Fruit fly (Drosophila melanogaster) whole organism, embryonic: ENCODE data around the gene Map205.

ENCODE experiments used
- Atf3 ChIP-seq: fragments of 200-800 bp; sonication (Bioruptor generic); optimal IDR thresholded peaks from 3 replicates; lab custom pipeline; 2016; ENCODE audit warnings: missing biosample characterization, missing genetic modification characterization
- Atf6 ChIP-seq: fragments of 200-800 bp; sonication (Bioruptor generic); IDR thresholded peaks from 2 replicates; pipeline ENCODE4 v1.3.6; 2022; ENCODE audit warnings: missing biosample characterization, missing genetic modification characterization
- CG1024 ChIP-seq: fragments of 200-800 bp; sonication (Bioruptor generic); IDR thresholded peaks from 2 replicates; pipeline ENCODE4 v1.3.6; 2022; ENCODE audit warnings: missing biosample characterization, missing genetic modification characterization
- CG11560 ChIP-seq: fragments of 200-800 bp; sonication (Bioruptor generic); IDR thresholded peaks from 3 replicates; pipeline ENCODE4 v1.3.6; 2022; ENCODE audit warnings: missing biosample characterization, missing genetic modification characterization
- CG11695 ChIP-seq: fragments of 200-800 bp; sonication (Bioruptor generic); IDR thresholded peaks from 3 replicates; pipeline ENCODE4 v1.3.6; 2022; ENCODE audit warnings: missing biosample characterization, missing genetic modification characterization
- CG14050 ChIP-seq: fragments of 200-800 bp; sonication (Bioruptor generic); IDR thresholded peaks from 3 replicates; pipeline ENCODE4 v1.3.6; 2022; ENCODE audit warnings: missing biosample characterization, missing genetic modification characterization
- CG14965 ChIP-seq: fragments of 200-800 bp; sonication (Bioruptor generic); optimal IDR thresholded peaks from 2 replicates; lab custom pipeline; 2016; ENCODE audit warnings: missing biosample characterization, missing genetic modification characterization, borderline replicate concordance
- CG1647 ChIP-seq: fragments of 200-800 bp; sonication (Bioruptor generic); optimal IDR thresholded peaks from 3 replicates; lab custom pipeline; 2016; ENCODE audit warnings: missing biosample characterization, missing genetic modification characterization
- CG17385 ChIP-seq: fragments of 200-800 bp; sonication (Bioruptor generic); optimal IDR thresholded peaks from 3 replicates; lab custom pipeline; 2018; ENCODE audit warnings: missing biosample characterization, mild to moderate bottlenecking, missing genetic modification characterization
- CG1792 ChIP-seq: fragments of 200-800 bp; sonication (Bioruptor generic); optimal IDR thresholded peaks from 2 replicates; lab custom pipeline; 2016; ENCODE audit warnings: missing biosample characterization, missing genetic modification characterization
- CG33213 ChIP-seq: fragments of 200-800 bp; sonication (Bioruptor generic); optimal IDR thresholded peaks from 3 replicates; lab custom pipeline; 2016; ENCODE audit warnings: missing biosample characterization, missing genetic modification characterization
- CG34224 ChIP-seq: fragments of 200-800 bp; sonication (Bioruptor generic); IDR thresholded peaks from 3 replicates; pipeline ENCODE4 v1.3.6; 2022; ENCODE audit warnings: missing biosample characterization, missing genetic modification characterization; ENCODE audit not compliant: partially characterized antibody
- CG8765 ChIP-seq: fragments of 200-800 bp; sonication (Bioruptor generic); IDR thresholded peaks from 2 replicates; pipeline ENCODE4 v1.3.6; 2022; ENCODE audit warnings: missing biosample characterization, missing genetic modification characterization
- CG9609 ChIP-seq: fragments of 200-800 bp; sonication (Bioruptor generic); optimal IDR thresholded peaks from 3 replicates; lab custom pipeline; 2016; ENCODE audit warnings: missing biosample characterization, missing genetic modification characterization
- CG9797 ChIP-seq: fragments of 200-800 bp; sonication (Bioruptor generic); optimal IDR thresholded peaks from 3 replicates; lab custom pipeline; 2018; ENCODE audit warnings: missing biosample characterization, mild to moderate bottlenecking, missing genetic modification characterization
- CTCF ChIP-seq: fragments of 200-800 bp; sonication (Bioruptor generic); optimal IDR thresholded peaks from 2 replicates; lab custom pipeline; 2017; ENCODE audit warnings: missing biosample characterization, mild to moderate bottlenecking, missing genetic modification characterization, moderate library complexity
- Doc2 ChIP-seq: fragments of 200-800 bp; sonication (Bioruptor generic); IDR thresholded peaks from 2 replicates; pipeline ENCODE4 v1.3.6; 2022; ENCODE audit warnings: missing biosample characterization, missing genetic modification characterization
- E2f2 ChIP-seq: fragments of 200-800 bp; sonication (Bioruptor generic); IDR thresholded peaks from 2 replicates; pipeline ENCODE4 v1.3.6; 2022; ENCODE audit warnings: missing biosample characterization, missing genetic modification characterization
- HLH54F ChIP-seq: fragments of 200-800 bp; sonication (Bioruptor generic); optimal IDR thresholded peaks from 3 replicates; lab custom pipeline; 2016; ENCODE audit warnings: missing biosample characterization, missing genetic modification characterization
- Hey ChIP-seq: fragments of 200-800 bp; sonication (Bioruptor generic); optimal IDR thresholded peaks from 3 replicates; lab custom pipeline; 2018; ENCODE audit warnings: missing biosample characterization, mild to moderate bottlenecking, missing genetic modification characterization
- HmgD ChIP-seq: fragments of 200-800 bp; sonication (Bioruptor generic); optimal IDR thresholded peaks from 3 replicates; lab custom pipeline; 2016; ENCODE audit warnings: missing biosample characterization, missing genetic modification characterization
- Hmx ChIP-seq: fragments of 200-800 bp; sonication (Bioruptor generic); optimal IDR thresholded peaks from 2 replicates; lab custom pipeline; 2016; ENCODE audit warnings: missing biosample characterization, missing genetic modification characterization
- Kr ChIP-seq: fragments of 200-800 bp; sonication (Bioruptor generic); optimal IDR thresholded peaks from 2 replicates; lab custom pipeline; 2017; ENCODE audit warnings: missing biosample characterization, mild to moderate bottlenecking, missing genetic modification characterization
- Lpt ChIP-seq: fragments of >200 bp; optimal IDR thresholded peaks from 2 replicates; lab custom pipeline; 2018; ENCODE audit warnings: missing biosample characterization, missing genetic modification characterization
- NC2α ChIP-seq: fragments of 200-800 bp; sonication (Bioruptor generic); optimal IDR thresholded peaks from 2 replicates; lab custom pipeline; 2016; ENCODE audit warnings: missing biosample characterization, missing genetic modification characterization
- Optix ChIP-seq: fragments of 200-800 bp; sonication (Bioruptor generic); IDR thresholded peaks from 3 replicates; pipeline ENCODE4 v1.3.6; 2022; ENCODE audit warnings: missing biosample characterization, missing genetic modification characterization
- Ssrp ChIP-seq: fragments of 200-800 bp; sonication (Bioruptor generic); optimal IDR thresholded peaks from 2 replicates; lab custom pipeline; 2018; ENCODE audit warnings: missing biosample characterization, mild to moderate bottlenecking, missing genetic modification characterization, moderate library complexity
- Vsx1 ChIP-seq: fragments of 200-800 bp; sonication (Bioruptor generic); optimal IDR thresholded peaks from 2 replicates; lab custom pipeline; 2017; ENCODE audit warnings: missing biosample characterization, mild to moderate bottlenecking, missing genetic modification characterization, missing genetic modification reagents
- YL-1 ChIP-seq: fragments of 200-800 bp; sonication (Bioruptor generic); optimal IDR thresholded peaks from 3 replicates; lab custom pipeline; 2017; ENCODE audit warnings: missing biosample characterization, mild to moderate bottlenecking, missing genetic modification characterization
- amos ChIP-seq: fragments of 200-800 bp; sonication (Bioruptor generic); IDR thresholded peaks from 2 replicates; pipeline ENCODE4 v1.3.6; 2022; ENCODE audit warnings: missing biosample characterization, missing genetic modification characterization; ENCODE audit not compliant: partially characterized antibody
- ase ChIP-seq: fragments of 200-800 bp; sonication (Bioruptor generic); IDR thresholded peaks from 3 replicates; pipeline ENCODE4 v1.3.6; 2022; ENCODE audit warnings: missing biosample characterization, missing genetic modification characterization
- ash1 ChIP-seq: fragments of 200-800 bp; sonication (Bioruptor generic); optimal IDR thresholded peaks from 2 replicates; lab custom pipeline; 2018; ENCODE audit warnings: missing biosample characterization, mild to moderate bottlenecking, missing genetic modification characterization
- br ChIP-seq: fragments of >200 bp; optimal IDR thresholded peaks from 2 replicates; lab custom pipeline; 2017
- bsh ChIP-seq, 2 experiments: fragments of 200-800 bp; sonication (Bioruptor generic); optimal IDR thresholded peaks; 2 replicates each; lab custom pipeline; 2017 to 2018; ENCODE audit warnings: mild to moderate bottlenecking in 2 of 2, missing biosample characterization in 2 of 2, missing genetic modification characterization in 2 of 2, moderate library complexity in 1 of 2
- chn ChIP-seq: fragments of 200-800 bp; sonication (Bioruptor generic); optimal IDR thresholded peaks from 2 replicates; lab custom pipeline; 2016; ENCODE audit warnings: missing biosample characterization, missing genetic modification characterization
- crc ChIP-seq: fragments of 200-800 bp; sonication (Bioruptor generic); optimal IDR thresholded peaks from 2 replicates; lab custom pipeline; 2016; ENCODE audit warnings: missing biosample characterization, missing genetic modification characterization
- crol ChIP-seq: fragments of 200-800 bp; sonication (Bioruptor generic); IDR thresholded peaks from 2 replicates; pipeline ENCODE4 v1.3.6; 2022; ENCODE audit warnings: missing biosample characterization, missing genetic modification characterization
- grn ChIP-seq: fragments of 200-800 bp; sonication (Bioruptor generic); optimal IDR thresholded peaks from 3 replicates; lab custom pipeline; 2017; ENCODE audit warnings: missing biosample characterization, missing genetic modification characterization
- hbn ChIP-seq: fragments of 200-800 bp; sonication (Bioruptor generic); IDR thresholded peaks from 2 replicates; pipeline ENCODE4 v1.3.6; 2022; ENCODE audit warnings: missing biosample characterization, missing genetic modification characterization; ENCODE audit not compliant: partially characterized antibody
- inv ChIP-seq: fragments of 200-800 bp; sonication (Bioruptor generic); IDR thresholded peaks from 2 replicates; pipeline ENCODE4 v1.3.6; 2022; ENCODE audit warnings: missing biosample characterization, missing genetic modification characterization; ENCODE audit not compliant: partially characterized antibody
- jing ChIP-seq: fragments of 200-800 bp; sonication (Bioruptor generic); optimal IDR thresholded peaks from 2 replicates; lab custom pipeline; 2018; ENCODE audit warnings: missing biosample characterization, mild to moderate bottlenecking, missing genetic modification characterization
- lilli ChIP-seq: fragments of 200-800 bp; sonication (Bioruptor generic); optimal IDR thresholded peaks from 3 replicates; lab custom pipeline; 2016; ENCODE audit warnings: missing biosample characterization, missing genetic modification characterization
- nom ChIP-seq: fragments of 200-800 bp; sonication (Bioruptor generic); optimal IDR thresholded peaks from 2 replicates; lab custom pipeline; 2017; ENCODE audit warnings: missing biosample characterization, missing genetic modification characterization, mild to moderate bottlenecking, moderate library complexity, missing genetic modification reagents
- ranshi ChIP-seq: fragments of 200-800 bp; sonication (Bioruptor generic); IDR thresholded peaks from 2 replicates; pipeline ENCODE4 v1.3.6; 2022; ENCODE audit warnings: missing biosample characterization, missing genetic modification characterization
- row ChIP-seq: fragments of 200-800 bp; sonication (Bioruptor generic); IDR thresholded peaks from 3 replicates; pipeline ENCODE4 v1.3.6; 2022; ENCODE audit warnings: missing biosample characterization, missing genetic modification characterization
- run ChIP-seq: fragments of 200-800 bp; sonication (Bioruptor generic); optimal IDR thresholded peaks from 3 replicates; lab custom pipeline; 2018; ENCODE audit warnings: missing biosample characterization, mild to moderate bottlenecking, missing genetic modification characterization
- sisA ChIP-seq: fragments of 200-800 bp; sonication (Bioruptor generic); IDR thresholded peaks from 2 replicates; pipeline ENCODE4 v1.3.6; 2022; ENCODE audit warnings: missing biosample characterization, missing genetic modification characterization
- stc ChIP-seq: fragments of 200-800 bp; sonication (Bioruptor generic); IDR thresholded peaks from 2 replicates; pipeline ENCODE4 v1.3.6; 2022; ENCODE audit warnings: missing biosample characterization, missing genetic modification characterization
- stwl ChIP-seq: fragments of 200-800 bp; sonication (Bioruptor generic); optimal IDR thresholded peaks from 3 replicates; lab custom pipeline; 2018; ENCODE audit warnings: missing biosample characterization, mild to moderate bottlenecking, missing genetic modification characterization, moderate library complexity
- trem ChIP-seq: fragments of 200-800 bp; optimal IDR thresholded peaks from 3 replicates; lab custom pipeline; 2019; ENCODE audit warnings: missing biosample characterization, mild to moderate bottlenecking, missing genetic modification characterization, moderate library complexity
- tx ChIP-seq: fragments of 200-800 bp; sonication (Bioruptor generic); optimal IDR thresholded peaks from 2 replicates; lab custom pipeline; 2016; ENCODE audit warnings: missing biosample characterization, missing genetic modification characterization
- unc-4 ChIP-seq: fragments of 200-800 bp; sonication (Bioruptor generic); IDR thresholded peaks from 2 replicates; pipeline ENCODE4 v1.3.6; 2022; ENCODE audit warnings: missing biosample characterization, missing genetic modification characterization; ENCODE audit not compliant: partially characterized antibody

The Map205 gene

DNA sequence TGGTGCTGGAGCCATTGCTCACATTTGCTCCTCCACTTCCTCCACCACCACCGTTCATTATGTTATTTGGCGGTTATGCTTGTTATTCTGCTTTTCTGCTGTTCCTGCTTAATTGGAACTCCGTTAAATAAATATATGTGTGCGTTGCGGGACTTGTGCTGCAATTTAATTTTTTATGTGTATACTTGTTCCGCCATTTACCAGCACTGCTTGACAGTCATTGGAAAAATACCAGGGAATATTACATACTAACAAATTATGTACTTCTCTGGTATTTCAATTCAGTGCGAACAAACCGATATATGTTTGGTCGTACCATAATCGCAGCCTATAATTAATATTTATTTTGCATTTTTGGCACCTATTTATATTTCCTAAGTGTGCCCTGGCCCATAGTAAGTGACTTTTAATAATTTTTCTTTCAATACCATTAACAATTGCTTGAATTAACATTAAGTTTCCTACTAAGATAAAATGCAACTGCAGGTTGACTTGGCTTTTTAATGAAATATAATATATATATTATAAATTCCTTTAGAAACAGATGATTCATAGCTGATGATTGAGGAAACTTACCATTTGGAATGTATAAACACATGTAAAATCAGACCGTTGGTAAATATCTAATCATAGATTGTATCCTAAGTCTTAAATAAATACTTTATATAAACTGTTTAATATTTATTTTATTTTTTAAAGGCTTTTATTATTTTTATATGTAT lies 16.3 kb downstream of the Map205 start, which contains the start of the genes krz and mod (continued):
- peak; percentile 8 for TF ChIP-seq nom (GFP tag; lab: Kevin White, UChicago)
- no peak; the same call in 1 of the 2 replicates for TF ChIP-seq amos (GFP tag; lab: Robert Waterston, UW)
- peak; percentile 16 for TF ChIP-seq NC2α (GFP tag; lab: Kevin White, UChicago)
- no peak for TF ChIP-seq CG1024 (GFP tag; lab: Robert Waterston, UW)
- peak; percentile 39 for TF ChIP-seq CG9797
- no peak for TF ChIP-seq ash1 (GFP tag; lab: Kevin White, UChicago)
- TF ChIP-seq run (tag; lab: Kevin White, UChicago), result no peak
- TF ChIP-seq CG14965, result no peak
- TF ChIP-seq crol (GFP tag; lab: Robert Waterston, UW), result no peak
- TF ChIP-seq Ssrp, result peak; percentile 48
- peak; percentile 24 for TF ChIP-seq CG17385 (GFP tag; lab: Kevin White, UChicago)
- TF ChIP-seq inv, result no peak
- no peak for TF ChIP-seq Kr (GFP tag; lab: Kevin White, UChicago)
- TF ChIP-seq CG1647 (GFP tag; lab: Kevin White, UChicago), result no peak
- no peak for TF ChIP-seq Hey
- peak; percentile 35 for TF ChIP-seq CG33213 (GFP tag; lab: Kevin White, UChicago)
- TF ChIP-seq Atf6 (GFP tag; lab: Robert Waterston, UW), result peak; percentile 59
- TF ChIP-seq jing (GFP tag; lab: Kevin White, UChicago), result no peak
- peak; percentile 11 for TF ChIP-seq chn (GFP tag; lab: Kevin White, UChicago)
- no peak for TF ChIP-seq HmgD (GFP tag; lab: Kevin White, UChicago)
- no peak for TF ChIP-seq CG8765 (GFP tag; lab: Robert Waterston, UW)
- no peak for TF ChIP-seq CG11695 (GFP tag; lab: Robert Waterston, UW)
- peak; percentile 36 for TF ChIP-seq lilli (GFP tag; lab: Kevin White, UChicago)
- no peak for TF ChIP-seq br (lab: Kevin White, UChicago)
- TF ChIP-seq ranshi (GFP tag; lab: Robert Waterston, UW), result no peak
- TF ChIP-seq Doc2 (GFP tag; lab: Robert Waterston, UW), result no peak
- no peak for TF ChIP-seq Hmx (GFP tag; lab: Kevin White, UChicago)
- no peak for TF ChIP-seq stc (GFP tag; lab: Robert Waterston, UW)
- TF ChIP-seq bsh (GFP tag; optimal IDR thresholded peaks at IDR 0.05; lab: Kevin White, UChicago), result no peak
- no peak for TF ChIP-seq CG11560 (tag; lab: Robert Waterston, UW)
- TF ChIP-seq row (GFP tag; lab: Robert Waterston, UW), result peak; percentile 59
- peak; percentile 46 for TF ChIP-seq tx (GFP tag; lab: Kevin White, UChicago)
- no peak for TF ChIP-seq Vsx1 (GFP tag; lab: Kevin White, UChicago)
- TF ChIP-seq CG9609 (GFP tag; lab: Kevin White, UChicago), result no peak
- TF ChIP-seq CG14050 (GFP tag; lab: Robert Waterston, UW), result no peak
- TF ChIP-seq HLH54F, result peak; percentile 14
- peak; percentile 28 for TF ChIP-seq trem
- no peak for TF ChIP-seq crc (GFP tag; lab: Kevin White, UChicago)
- peak; percentile 58 for TF ChIP-seq stwl (tag; lab: Kevin White, UChicago)
- TF ChIP-seq E2f2, result peak; percentile 27; the same call in 1 of the 2 replicates
- no peak for TF ChIP-seq CG1792 (GFP tag; lab: Kevin White, UChicago)
- no peak for TF ChIP-seq CG34224
- peak; percentile 61 for TF ChIP-seq YL-1 (GFP tag; lab: Kevin White, UChicago)
- TF ChIP-seq ase, result no peak
- no peak for TF ChIP-seq Atf3 (GFP tag; lab: Kevin White, UChicago)
- no peak; the same call in 1 of the 2 replicates for TF ChIP-seq unc-4 (GFP tag; lab: Robert Waterston, UW)
- TF ChIP-seq sisA (GFP tag; lab: Robert Waterston, UW), result no peak
- TF ChIP-seq Optix (GFP tag; lab: Robert Waterston, UW), result no peak
- TF ChIP-seq Lpt (GFP tag; lab: Kevin White, UChicago), result no peak
- TF ChIP-seq grn (GFP tag; lab: Kevin White, UChicago), result no peak
- no peak for TF ChIP-seq CTCF (GFP tag; lab: Kevin White, UChicago)
- no peak for TF ChIP-seq hbn (GFP tag; lab: Robert Waterston, UW)
